Fruit fly (Drosophila melanogaster) whole organism, embryonic: Measurements from ENCODE around the gene CG14625.

Source experiments
- Atf-2 ChIP-seq: fragments of 200-800 bp; sonication (Bioruptor generic); optimal IDR thresholded peaks from 2 replicates; lab custom pipeline; 2016; ENCODE audit warnings: missing biosample characterization, missing genetic modification characterization
- Atf6 ChIP-seq: fragments of 200-800 bp; sonication (Bioruptor generic); IDR thresholded peaks from 2 replicates; pipeline ENCODE4 v1.3.6; 2022; ENCODE audit warnings: missing biosample characterization, missing genetic modification characterization
- CG4328 ChIP-seq: fragments of 200-800 bp; sonication (Bioruptor generic); optimal IDR thresholded peaks from 3 replicates; lab custom pipeline; 2017; ENCODE audit warnings: missing biosample characterization, missing genetic modification reagents, missing genetic modification characterization
- CG5953 ChIP-seq: fragments of 200-800 bp; sonication (Bioruptor generic); IDR thresholded peaks from 2 replicates; pipeline ENCODE4 v1.3.6; 2022; ENCODE audit warnings: missing biosample characterization, missing genetic modification characterization
- CG6254 ChIP-seq: fragments of 200-800 bp; sonication (Bioruptor generic); optimal IDR thresholded peaks from 3 replicates; lab custom pipeline; 2017; ENCODE audit warnings: mild to moderate bottlenecking, missing biosample characterization, missing genetic modification reagents, missing genetic modification characterization
- CG8281 ChIP-seq: fragments of 200-800 bp; sonication (Bioruptor generic); optimal IDR thresholded peaks from 2 replicates; lab custom pipeline; 2018; ENCODE audit warnings: missing biosample characterization, mild to moderate bottlenecking, missing genetic modification characterization, moderate library complexity
- Oli ChIP-seq: fragments of 200-800 bp; sonication (Bioruptor generic); optimal IDR thresholded peaks from 2 replicates; lab custom pipeline; 2018; ENCODE audit warnings: missing biosample characterization, mild to moderate bottlenecking, missing genetic modification characterization, moderate library complexity
- Ssrp ChIP-seq: fragments of 200-800 bp; sonication (Bioruptor generic); optimal IDR thresholded peaks from 2 replicates; lab custom pipeline; 2018; ENCODE audit warnings: missing biosample characterization, mild to moderate bottlenecking, missing genetic modification characterization, moderate library complexity
- ken ChIP-seq: fragments of 200-800 bp; sonication (Bioruptor generic); IDR thresholded peaks from 3 replicates; pipeline ENCODE4 v1.3.6; 2022; ENCODE audit warnings: missing biosample characterization, missing genetic modification characterization
- lbe ChIP-seq: fragments of 200-800 bp; sonication (Bioruptor generic); optimal IDR thresholded peaks from 2 replicates; lab custom pipeline; 2016; ENCODE audit warnings: missing biosample characterization, mild to moderate bottlenecking, missing genetic modification characterization
- sr ChIP-seq: fragments of 200-800 bp; sonication (Bioruptor generic); IDR thresholded peaks from 3 replicates; pipeline ENCODE4 v1.3.6; 2022; ENCODE audit warnings: missing biosample characterization, missing genetic modification characterization
- ssp ChIP-seq: fragments of 200-800 bp; sonication (Bioruptor generic); IDR thresholded peaks from 2 replicates; pipeline ENCODE4 v1.3.6; 2022; ENCODE audit warnings: missing biosample characterization, missing genetic modification characterization
- yki ChIP-seq: fragments of >200 bp; optimal IDR thresholded peaks from 3 replicates; lab custom pipeline; 2018

The CG14625 gene

dm6 chrX:1248735-1249134, 49.4 kb downstream of the CG14625 start (continued):
- no peak for TF ChIP-seq yki (lab: Kevin White, UChicago)
- no peak for TF ChIP-seq Atf-2
- peak; percentile 2 for TF ChIP-seq Oli (tag; lab: Kevin White, UChicago)
- no peak for TF ChIP-seq CG6254
- TF ChIP-seq Ssrp (tag; lab: Kevin White, UChicago): no peak

- TF ChIP-seq ken (no peak), ssp (no peak), CG4328 (no peak), Atf6 (GFP tag; lab: Robert Waterston, UW) (no peak), lbe (GFP tag; lab: Kevin White, UChicago) (peak; percentile 13)
These were observed 50.3 kb downstream of the CG14625 start for dm6 chrX:1249612-1250011.

dm6 chrX:1250104-1250503, 50.8 kb downstream of the CG14625 start:
- TF ChIP-seq CG8281 (peak; percentile 67), sr (GFP tag; lab: Robert Waterston, UW) (peak; percentile 52; the same call in 1 of the 3 replicates), CG5953 (GFP tag; lab: Robert Waterston, UW) (no peak)
- TF ChIP-seq, all 482 proteins: peak for 2
